Fruit fly (Drosophila melanogaster): Measurements from ENCODE around the gene CanA-14F.

CanA-14F gene

dm6 chrX:16598978-16599664 is 12.1 kb upstream of the CanA-14F start, which contains the start of the genes CG9784 and Nup153 (continued):
- no peak for TF ChIP-seq Gsc (GFP tag; IDR thresholded peaks at IDR 0.05)
- TF ChIP-seq CrebB (tag; optimal IDR thresholded peaks at IDR 0.05): no peak
- TF ChIP-seq CG4404 (GFP tag; IDR thresholded peaks at IDR 0.05): no peak
- TF ChIP-seq CG1603 (tag; optimal IDR thresholded peaks at IDR 0.05): no peak
- TF ChIP-seq Bteb2 (GFP tag; optimal IDR thresholded peaks at IDR 0.05): no peak
- no peak for TF ChIP-seq CG7928 (GFP tag; optimal IDR thresholded peaks at IDR 0.05)
- TF ChIP-seq CG8388 (GFP tag; optimal IDR thresholded peaks at IDR 0.05): no peak
- no peak for TF ChIP-seq CG11398 (GFP tag; optimal IDR thresholded peaks at IDR 0.05)
- TF ChIP-seq Ssrp (tag; optimal IDR thresholded peaks at IDR 0.05): no peak
- no peak for TF ChIP-seq en (GFP tag; optimal IDR thresholded peaks at IDR 0.05)
- TF ChIP-seq fd102C (GFP tag; optimal IDR thresholded peaks at IDR 0.05): no peak
- no peak for TF ChIP-seq kay (GFP tag; optimal IDR thresholded peaks at IDR 0.05)
- no peak for TF ChIP-seq CG9727 (GFP tag; optimal IDR thresholded peaks at IDR 0.05)
- no peak for TF ChIP-seq pita (GFP tag; optimal IDR thresholded peaks at IDR 0.05)
- peak; percentile 9 for TF ChIP-seq CG8924 (tag; optimal IDR thresholded peaks at IDR 0.05)
- no peak for TF ChIP-seq lov (optimal IDR thresholded peaks at IDR 0.05)
- TF ChIP-seq lov (GFP tag; IDR thresholded peaks at IDR 0.05): no peak
- TF ChIP-seq lmd (GFP tag; IDR thresholded peaks at IDR 0.05): no peak
- no peak for TF ChIP-seq exex (tag; optimal IDR thresholded peaks at IDR 0.05)
- no peak for TF ChIP-seq CG2199 (GFP tag; IDR thresholded peaks at IDR 0.05)
- TF ChIP-seq Six4 (GFP tag; optimal IDR thresholded peaks at IDR 0.05): no peak
- no peak for TF ChIP-seq Ptx1 (GFP tag; IDR thresholded peaks at IDR 0.05)
- no peak for TF ChIP-seq CG10431 (GFP tag; optimal IDR thresholded peaks at IDR 0.05)
- TF ChIP-seq CG2120 (GFP tag; optimal IDR thresholded peaks at IDR 0.05): no peak
- no peak for TF ChIP-seq CG11504 (tag; optimal IDR thresholded peaks at IDR 0.05)
- no peak for TF ChIP-seq CG17359 (tag; optimal IDR thresholded peaks at IDR 0.05)
- no peak for TF ChIP-seq CG10462 (GFP tag; optimal IDR thresholded peaks at IDR 0.05)
- peak; percentile 93 for TF ChIP-seq HLH4C (GFP tag; IDR thresholded peaks at IDR 0.05; ENCODE audit: partially characterized antibody)
- peak; percentile 10 for TF ChIP-seq gfzf (GFP tag; optimal IDR thresholded peaks at IDR 0.05)
- peak; percentile 96 for TF ChIP-seq hb (GFP tag; IDR thresholded peaks at IDR 0.05; ENCODE audit: partially characterized antibody)
- no peak for TF ChIP-seq CG8359 (GFP tag; optimal IDR thresholded peaks at IDR 0.05; ENCODE audit: borderline replicate concordance)
- no peak; the same call in 2 of the 3 replicates for TF ChIP-seq row (GFP tag; IDR thresholded peaks at IDR 0.05)
- no peak for TF ChIP-seq TFAM (GFP tag; optimal IDR thresholded peaks at IDR 0.05)
- TF ChIP-seq fru (optimal IDR thresholded peaks at IDR 0.05): no peak
- no peak for TF ChIP-seq MTF-1 (GFP tag; optimal IDR thresholded peaks at IDR 0.05; ENCODE audit: borderline replicate concordance)
- no peak for TF ChIP-seq trem (tag; optimal IDR thresholded peaks at IDR 0.05)
- TF ChIP-seq CG6813 (GFP tag; optimal IDR thresholded peaks at IDR 0.05): no peak
- peak; percentile 95 for TF ChIP-seq Opbp (GFP tag; IDR thresholded peaks at IDR 0.05; ENCODE audit: partially characterized antibody)
- TF ChIP-seq maf-S (GFP tag; optimal IDR thresholded peaks at IDR 0.05): no peak
- TF ChIP-seq CG10267 (tag; optimal IDR thresholded peaks at IDR 0.05): no peak
- TF ChIP-seq CG16863 (GFP tag; optimal IDR thresholded peaks at IDR 0.05): no peak
- no peak for TF ChIP-seq ap (GFP tag; IDR thresholded peaks at IDR 0.05)
- TF ChIP-seq dm (GFP tag; optimal IDR thresholded peaks at IDR 0.05): peak; percentile 79
- peak; percentile 84 for TF ChIP-seq Sry-δ (GFP tag; optimal IDR thresholded peaks at IDR 0.05)
- no peak for TF ChIP-seq CG15601 (tag; optimal IDR thresholded peaks at IDR 0.05)
- TF ChIP-seq Drgx (GFP tag; IDR thresholded peaks at IDR 0.05): no peak
- TF ChIP-seq CG4707 (GFP tag; optimal IDR thresholded peaks at IDR 0.05): no peak
- TF ChIP-seq usp (GFP tag; optimal IDR thresholded peaks at IDR 0.05): no peak
- 0 out of 3 replicates have a peak, but pooled peaks have one; percentile 8 for TF ChIP-seq ci (GFP tag; IDR thresholded peaks at IDR 0.05)
- no peak for TF ChIP-seq CG12299 (tag; optimal IDR thresholded peaks at IDR 0.05)
- no peak for TF ChIP-seq sisA (GFP tag; IDR thresholded peaks at IDR 0.05)
